Worm (Caenorhabditis elegans): ENCODE data around the gene atln-2.

DNA sequence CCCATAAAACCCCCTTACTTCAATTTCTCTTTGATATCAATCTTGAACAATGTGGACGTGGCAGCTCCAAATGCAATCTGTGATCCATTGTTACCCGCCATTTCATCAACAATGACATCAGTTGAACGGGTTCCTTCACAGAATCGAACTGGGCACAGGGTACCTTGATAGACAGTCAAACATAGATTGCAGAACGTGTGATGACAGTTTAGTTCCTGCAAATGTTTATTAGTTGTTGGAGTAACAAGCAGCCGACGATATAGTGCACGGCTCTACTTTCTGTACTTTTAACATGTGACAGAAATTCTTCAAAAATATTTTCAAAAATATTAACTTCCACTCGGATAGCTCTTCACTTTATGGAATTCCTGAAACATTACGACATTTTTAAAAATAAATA, 37.2 kb upstream of the atln-2 start, which contains the start of gene Y57G11C.48:
- no peak for TF ChIP-seq klf-2 (GFP tag; conservative IDR thresholded peaks at IDR 0.05)
- TF ChIP-seq flt-1 (GFP tag; IDR thresholded peaks at IDR 0.05) = no peak
- TF ChIP-seq T22C8.4 (GFP tag; IDR thresholded peaks at IDR 0.05) = no peak
- no peak for TF ChIP-seq ztf-29 (GFP tag; IDR thresholded peaks at IDR 0.05)
